Worm (Caenorhabditis elegans) whole organism, early embryonic: ENCODE measurements around the gene vap-2.

Source experiments
- ceh-36 ChIP-seq: sonication (generic microtip); optimal IDR thresholded peaks from 2 replicates; lab custom pipeline; 2016; ENCODE audit warnings: missing genetic modification characterization, inconsistent platforms, missing compliant biosample characterization
- pes-1 ChIP-seq: fragments of 200-800 bp; sonication (Bioruptor generic); IDR thresholded peaks from 2 replicates; pipeline ENCODE4 v1.3.6; 2022; ENCODE audit warnings: missing genetic modification reagents, missing genetic modification characterization, missing compliant biosample characterization
- sea-1 ChIP-seq: fragments of 200-800 bp; sonication (Bioruptor generic); conservative IDR thresholded peaks from 2 replicates; pipeline ENCODE4 v1.3.6; 2022; ENCODE audit warnings: missing genetic modification characterization, missing compliant biosample characterization

- TF ChIP-seq ceh-36 (tag; lab: Kevin White, UChicago): no peak
- no peak for TF ChIP-seq pes-1 (GFP tag; lab: Robert Waterston, UW)
- no peak for TF ChIP-seq sea-1 (GFP tag; lab: Robert Waterston, UW)
Observed at ce11 chrX:10769232-10769738, 23.1 kb downstream of the vap-2 start, which contains the start of gene sma-9.
